Fruit fly (Drosophila melanogaster): Measurements from ENCODE around the gene srw.

Gene srw

DNA sequence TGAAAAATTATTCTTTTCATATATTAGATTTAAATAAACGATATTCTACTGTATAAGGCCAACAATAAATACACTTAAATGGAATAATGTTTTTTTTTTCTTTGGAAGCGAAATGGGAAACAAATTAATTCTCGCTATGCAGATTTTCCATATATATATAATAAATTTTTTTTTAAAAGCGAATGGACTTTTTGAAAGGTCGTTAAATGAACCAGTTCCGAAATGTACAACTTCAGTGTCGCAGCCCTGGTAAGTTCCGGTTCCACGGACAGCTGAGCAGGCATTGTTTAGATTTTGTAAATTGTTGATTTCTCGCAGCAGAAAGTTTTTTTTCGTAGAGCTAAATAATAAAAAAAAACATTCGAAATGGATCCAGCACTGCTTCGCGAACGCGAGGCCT lies 3.5 kb upstream of the srw start, which contains the start of gene TfIIEbeta:
Gene TfIIEbeta (plus strand): TSS at position 255 of the 400 bp plus-strand sequence.
- no peak for TF ChIP-seq noc (tag; optimal IDR thresholded peaks at IDR 0.05)

DNA sequence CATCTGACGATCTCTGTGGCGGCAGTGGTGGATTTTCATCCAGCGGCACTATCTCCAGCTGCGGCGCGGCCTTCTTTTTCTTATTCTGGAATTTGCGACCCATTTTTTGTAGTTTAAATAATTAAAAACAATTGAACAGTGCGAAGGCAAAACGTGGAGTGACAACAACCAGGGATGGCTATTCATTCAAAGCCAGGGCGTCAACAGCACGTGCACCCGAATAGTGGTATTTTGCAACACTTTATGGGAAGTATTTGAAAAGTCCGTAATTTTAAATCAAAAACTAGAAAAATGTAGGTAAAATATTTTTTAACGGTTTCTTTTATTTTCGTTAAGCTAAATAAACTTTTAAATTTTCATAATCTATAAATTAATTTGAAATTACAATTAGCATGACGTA lies 651 bp downstream of the srw start, which contains the start of gene CG11583:
Gene CG11583 (minus strand): TSS at position 191 of the 400 bp plus-strand sequence.
- no peak for TF ChIP-seq noc (tag; optimal IDR thresholded peaks at IDR 0.05)

DNA sequence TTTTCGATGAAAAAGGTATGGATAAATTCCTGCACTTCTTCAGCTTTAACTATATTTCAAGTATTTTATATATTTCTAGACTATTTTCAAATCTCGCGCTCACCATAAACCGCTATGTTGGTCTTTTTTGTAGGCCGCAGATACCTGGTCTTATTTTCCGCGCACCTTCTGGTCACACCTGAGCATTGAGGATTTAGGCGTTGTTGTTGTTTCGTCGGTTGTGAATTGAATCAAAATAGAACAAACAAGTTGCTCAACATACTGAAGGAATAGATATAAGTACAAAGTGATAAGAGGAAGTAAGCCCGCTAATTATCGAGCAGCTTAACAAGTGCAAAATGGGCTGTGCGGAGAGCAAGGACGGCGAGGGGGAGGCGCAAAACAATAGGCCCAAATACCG lies 5.5 kb downstream of the srw start, which contains the start of gene Ctl1:
Gene Ctl1 (plus strand): TSS at position 167 of the 400 bp plus-strand sequence.
- no peak for TF ChIP-seq noc (tag; optimal IDR thresholded peaks at IDR 0.05)

DNA sequence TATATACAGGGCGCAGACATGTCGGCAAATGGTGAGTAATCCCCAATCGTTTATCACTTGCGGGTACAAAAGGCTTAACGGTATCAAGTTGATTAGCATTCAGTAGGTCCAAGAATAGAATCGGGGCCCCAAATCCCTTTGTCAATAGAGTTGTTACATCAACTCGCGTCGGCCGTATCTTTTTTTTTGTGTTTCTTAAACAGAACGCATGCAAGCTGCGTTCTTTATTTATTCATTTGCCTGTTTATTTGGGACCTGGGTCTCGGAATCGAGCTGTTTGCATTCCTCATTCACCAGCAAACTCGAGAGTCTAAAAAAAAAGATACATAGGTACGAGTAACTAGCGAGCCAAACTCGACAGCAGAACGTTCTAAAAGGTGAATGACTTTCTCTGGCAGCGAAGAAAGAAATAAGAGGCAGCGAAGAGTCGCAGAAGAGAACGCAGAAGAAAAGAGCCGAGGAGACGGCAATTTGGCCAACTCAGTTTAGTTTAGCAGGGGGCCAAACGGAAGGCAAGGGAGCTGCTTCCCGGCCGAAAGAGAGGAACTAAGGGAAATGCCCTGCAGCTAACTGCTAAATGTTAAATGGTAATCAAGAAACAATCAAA lies 11.0 kb downstream of the srw start:
- TF ChIP-seq noc (tag; optimal IDR thresholded peaks at IDR 0.05), result no peak

DNA sequence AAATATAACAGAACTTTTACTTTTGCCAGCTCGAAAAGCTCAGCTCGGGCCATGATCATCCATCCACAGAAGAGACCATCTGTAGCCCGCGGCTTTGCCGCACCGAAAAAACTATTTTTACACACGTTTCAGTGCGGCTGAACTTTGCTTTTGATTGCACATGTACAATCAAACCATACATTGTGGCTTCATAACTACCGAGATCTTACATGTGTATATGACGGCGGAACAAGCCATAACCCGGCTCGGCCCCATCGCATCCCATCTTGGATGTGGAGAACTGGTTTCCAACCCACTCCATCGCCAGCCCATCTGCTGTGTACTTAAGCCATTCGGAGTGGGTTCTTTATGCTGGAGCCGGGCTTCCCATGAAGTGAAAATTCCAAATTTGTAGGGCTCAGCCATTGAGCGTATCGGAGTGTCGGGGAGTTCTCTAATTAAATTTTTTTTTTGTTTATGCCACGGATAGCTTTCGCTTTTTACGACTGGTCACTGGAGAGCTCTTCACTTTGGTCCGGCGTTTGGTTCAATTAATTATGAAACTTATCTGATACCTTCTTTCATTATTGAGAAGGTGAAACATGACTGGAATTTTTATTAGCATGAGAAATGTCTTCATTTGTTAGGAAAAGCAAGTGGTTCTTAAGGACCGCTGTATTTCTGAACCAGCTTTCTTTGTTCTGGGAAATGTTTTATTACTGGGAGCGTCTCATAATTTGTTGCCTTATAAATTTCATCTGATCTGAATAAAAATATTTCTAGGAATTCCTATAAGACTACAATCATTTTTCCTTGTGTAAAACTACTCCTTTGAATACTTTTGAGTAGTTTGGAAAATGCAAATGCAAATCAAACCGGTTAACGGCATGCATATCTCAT lies 12.1 kb downstream of the srw start:
- no peak for TF ChIP-seq noc (tag; optimal IDR thresholded peaks at IDR 0.05)

DNA sequence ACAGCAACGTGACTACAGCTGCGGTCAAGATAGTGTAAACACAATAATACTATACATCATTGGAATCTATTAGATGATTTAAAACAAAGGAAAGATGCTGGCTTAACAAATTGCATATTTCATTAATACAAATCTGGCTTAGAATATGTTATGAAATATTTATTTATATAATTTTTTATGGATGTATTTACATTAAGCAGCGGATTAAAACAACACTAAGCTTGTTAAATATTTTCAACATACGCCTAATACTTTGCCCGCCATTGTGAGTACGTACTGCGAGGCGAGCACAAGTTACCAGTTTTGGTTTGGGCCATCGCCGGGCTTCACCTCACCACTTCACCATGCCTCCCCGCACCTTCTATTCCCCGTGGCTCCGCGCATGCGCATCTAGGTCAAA lies 13.4 kb downstream of the srw start:
- peak; percentile 90 for TF ChIP-seq noc (tag; optimal IDR thresholded peaks at IDR 0.05)

DNA sequence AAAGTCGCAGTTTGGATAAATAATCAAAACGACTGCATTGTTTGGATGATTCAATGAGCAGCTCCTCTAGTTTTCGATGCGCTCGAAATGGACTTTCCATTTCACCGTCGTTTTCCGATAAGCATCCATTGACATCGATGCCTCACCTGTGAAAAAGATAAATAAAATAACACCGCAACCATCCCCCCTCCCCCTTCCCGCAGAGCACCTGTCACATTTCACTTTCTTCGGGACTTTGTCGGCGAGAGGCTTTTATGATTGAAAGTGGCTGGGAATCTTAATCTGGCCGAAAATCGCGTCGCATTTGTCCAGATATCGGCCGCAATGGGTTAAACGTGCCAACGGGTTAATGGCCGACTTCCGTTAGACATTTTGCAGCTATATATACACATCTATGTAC lies 14.1 kb downstream of the srw start:
- no peak for TF ChIP-seq noc (tag; optimal IDR thresholded peaks at IDR 0.05)

DNA sequence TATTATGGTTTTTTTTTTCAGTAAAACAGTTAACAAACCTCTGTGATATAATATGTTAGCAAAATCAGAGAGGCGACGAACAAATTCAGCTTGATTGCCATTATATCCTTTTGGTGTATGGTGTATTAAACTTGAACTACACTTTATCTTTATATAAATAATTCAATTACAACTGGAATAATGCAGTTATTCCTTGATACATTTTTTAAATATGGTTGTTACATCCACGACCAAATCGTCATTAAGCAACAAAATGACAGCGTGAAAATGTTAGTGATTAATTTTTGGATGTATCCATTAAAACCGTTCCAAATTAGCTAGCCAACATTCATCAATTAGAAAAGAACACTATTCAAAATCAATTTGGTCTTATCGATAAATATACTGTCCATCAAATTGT lies 15.9 kb downstream of the srw start, which contains the start of gene CG33764:
Gene CG33764 (minus strand): TSS at position 101 of the 400 bp plus-strand sequence.
- no peak for TF ChIP-seq noc (tag; optimal IDR thresholded peaks at IDR 0.05)

DNA sequence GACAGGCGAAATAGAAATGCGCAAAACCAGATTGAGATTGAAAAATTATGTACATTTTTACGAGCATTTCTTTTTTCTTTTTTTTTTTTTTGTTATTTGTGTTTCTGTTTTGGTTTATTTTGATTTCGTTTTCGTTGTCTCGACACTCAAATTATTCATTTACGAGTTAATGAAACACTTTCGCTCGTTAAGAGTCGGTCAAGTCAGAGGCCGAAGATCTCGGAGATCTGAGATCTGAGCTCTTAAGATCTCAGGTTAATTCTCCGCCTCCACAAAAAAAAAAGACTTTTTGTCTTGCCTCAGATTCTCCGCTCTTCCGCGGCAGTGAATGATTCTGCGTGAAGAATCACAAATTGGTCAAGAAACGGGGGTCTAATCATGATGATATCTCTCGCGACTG lies 17.4 kb downstream of the srw start:
- TF ChIP-seq noc (tag; optimal IDR thresholded peaks at IDR 0.05), result no peak

DNA sequence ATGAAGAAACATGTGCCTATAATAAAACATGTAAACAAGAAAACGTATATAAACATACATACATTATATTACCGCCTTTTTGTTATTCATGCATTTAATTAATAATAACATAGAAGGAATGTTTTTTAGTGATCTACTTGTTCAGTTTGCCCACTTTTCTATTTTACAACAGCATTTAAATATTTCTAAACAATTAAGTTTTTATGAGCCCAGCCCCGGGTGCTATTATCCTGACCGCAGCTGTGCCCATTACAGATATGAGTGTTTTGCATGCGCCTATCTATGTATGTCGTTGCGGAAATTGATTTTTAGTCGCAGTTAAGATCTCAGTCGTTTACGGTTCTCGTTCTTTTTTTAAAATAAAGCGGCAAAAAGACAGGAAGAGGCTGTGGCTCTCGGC lies 18.3 kb downstream of the srw start:
- TF ChIP-seq noc (tag; optimal IDR thresholded peaks at IDR 0.05), result no peak

DNA sequence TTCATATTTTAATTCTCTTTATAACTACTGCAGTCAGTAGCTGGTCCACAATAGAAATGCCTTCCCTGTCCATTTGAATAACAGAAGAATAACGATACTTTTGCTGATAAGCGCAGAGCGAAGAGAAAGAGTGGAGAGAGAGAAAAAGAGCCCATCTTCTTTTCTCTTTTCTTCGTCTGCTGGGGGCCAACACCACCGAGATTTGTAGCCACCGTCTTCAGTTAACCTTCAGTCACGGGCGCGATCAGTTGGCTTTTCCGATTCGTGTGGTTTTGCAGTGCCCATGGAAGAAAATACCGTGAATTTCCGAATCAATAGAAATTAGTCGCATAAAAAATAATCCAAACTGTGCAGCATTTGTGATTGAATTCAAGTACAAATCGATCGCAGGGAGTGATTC lies 19.8 kb downstream of the srw start, which contains the start of gene CG1273:
Gene CG1273 (plus strand): TSS at position 218 of the 400 bp plus-strand sequence.
- TF ChIP-seq noc (tag; optimal IDR thresholded peaks at IDR 0.05), result no peak

DNA sequence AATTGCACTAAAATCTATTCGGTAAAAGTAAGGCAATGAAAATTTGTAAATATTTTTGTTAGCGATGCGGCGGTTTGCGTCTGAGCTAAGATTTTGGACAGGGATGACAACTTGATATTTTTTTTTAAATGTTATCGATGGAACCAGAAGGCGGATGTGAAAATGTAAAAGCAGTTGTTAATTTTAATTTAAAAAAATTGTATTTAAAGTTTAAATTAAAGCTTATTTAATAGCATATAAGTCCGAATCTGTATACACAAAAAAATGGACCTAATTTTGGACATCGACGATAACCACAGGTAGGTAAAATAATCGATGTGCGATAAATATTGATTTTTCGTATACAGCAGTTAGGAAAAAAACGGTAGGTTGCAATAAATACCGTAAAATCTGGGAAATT lies 20.9 kb downstream of the srw start, which contains the start of the genes CG11586 and VhaM9.7-a:
Gene CG11586 (minus strand): TSS at position 87 of the 400 bp plus-strand sequence.
Gene VhaM9.7-a (plus strand): TSS at position 322 of the 400 bp plus-strand sequence.
- TF ChIP-seq noc (tag; optimal IDR thresholded peaks at IDR 0.05), result no peak

DNA sequence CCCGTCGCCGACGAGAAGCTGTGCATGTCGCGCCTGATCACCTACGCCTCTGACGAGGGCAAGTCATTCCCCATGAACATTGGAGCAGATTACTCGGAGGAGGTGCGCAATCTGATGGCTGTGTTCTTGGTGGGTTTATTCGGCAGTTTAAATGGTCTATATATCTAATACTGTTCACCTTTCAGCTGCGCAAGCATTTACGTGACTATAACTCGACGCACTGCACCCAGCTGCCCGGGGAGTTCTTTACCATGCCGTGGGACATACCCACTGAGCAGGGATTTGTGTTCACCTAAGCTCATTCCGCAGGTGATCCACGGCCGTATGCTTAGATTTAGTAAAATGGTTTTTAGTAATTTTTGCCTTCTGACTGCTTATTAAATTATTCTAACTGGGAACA lies 22.1 kb downstream of the srw start:
- TF ChIP-seq noc (tag; optimal IDR thresholded peaks at IDR 0.05), result no peak

DNA sequence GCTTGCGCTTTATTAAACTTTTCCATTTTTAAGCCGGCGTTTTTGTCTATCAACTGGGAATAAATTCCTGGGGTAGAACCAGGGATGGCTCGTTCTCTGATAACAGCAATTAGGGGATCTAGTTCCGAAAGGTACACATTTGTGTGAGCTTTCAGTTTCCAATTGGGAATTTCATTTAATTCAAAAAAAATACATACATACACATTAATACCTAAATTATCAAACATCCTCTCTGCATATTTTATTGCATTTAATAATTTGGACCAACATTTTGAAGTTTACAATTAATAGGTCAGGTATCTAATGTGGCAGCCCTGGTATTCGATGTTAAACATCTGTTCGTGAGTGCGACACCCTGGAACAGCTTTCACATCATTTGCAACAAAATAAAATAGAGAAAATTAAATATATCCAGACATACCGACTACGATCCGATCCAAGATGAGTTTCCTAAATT lies 24.1 kb downstream of the srw start, which contains the start of the genes CG15011 and CG1309:
Gene CG15011 (minus strand): TSS at position 51 of the 457 bp plus-strand sequence.
Gene CG1309 (plus strand): TSS at position 329 of the 457 bp plus-strand sequence.
- TF ChIP-seq noc (tag; optimal IDR thresholded peaks at IDR 0.05), result peak; percentile 87

DNA sequence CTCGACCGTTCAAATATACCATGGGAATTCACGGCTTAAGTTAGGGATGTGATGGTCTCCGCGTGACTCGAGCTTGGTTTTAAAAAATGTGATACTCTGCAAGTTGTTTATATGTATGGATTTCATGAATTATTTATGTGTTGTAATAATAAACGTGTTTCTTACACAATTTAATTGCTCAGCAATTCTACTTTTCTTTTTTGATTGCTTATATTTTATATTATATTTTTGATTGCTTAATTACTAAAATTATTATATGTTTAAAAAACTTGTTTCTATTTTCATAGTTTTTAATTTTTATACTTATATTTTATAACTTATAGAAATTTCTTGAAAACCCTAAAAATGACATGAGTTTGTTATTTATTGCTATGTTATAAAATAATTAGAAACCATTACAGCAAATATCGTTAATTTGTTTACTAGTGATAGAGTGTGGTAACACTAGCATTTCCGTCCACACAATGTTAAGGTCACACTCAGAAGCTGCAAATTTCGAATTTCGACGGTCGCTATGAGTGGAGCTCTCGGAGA lies 28.9 kb downstream of the srw start, which contains the start of the genes ago and CG1265:
Gene ago (minus strand): TSS at position 6 of the 534 bp plus-strand sequence.
Gene CG1265 (plus strand): TSS at position 476 of the 534 bp plus-strand sequence.
- no peak for TF ChIP-seq noc (tag; optimal IDR thresholded peaks at IDR 0.05)
